Fruit fly (Drosophila melanogaster) whole organism, embryonic: ENCODE results near the gene CG33947.

Experiments
- B-H1 ChIP-seq: fragments of 200-800 bp; sonication (Bioruptor generic); IDR thresholded peaks from 3 replicates; pipeline ENCODE4 v1.3.6; 2022; ENCODE audit warnings: missing biosample characterization, missing genetic modification characterization
- C15 ChIP-seq: fragments of 200-800 bp; sonication (Bioruptor generic); IDR thresholded peaks from 3 replicates; pipeline ENCODE4 v1.3.6; 2022; ENCODE audit warnings: missing biosample characterization, missing genetic modification characterization
- CG10267 ChIP-seq: fragments of 200-800 bp; sonication (Bioruptor generic); optimal IDR thresholded peaks from 2 replicates; lab custom pipeline; 2018; ENCODE audit warnings: missing biosample characterization, mild to moderate bottlenecking, missing genetic modification characterization, moderate library complexity
- CG13424 ChIP-seq: fragments of 200-800 bp; sonication (Bioruptor generic); optimal IDR thresholded peaks from 2 replicates; lab custom pipeline; 2019; ENCODE audit warnings: missing biosample characterization, mild to moderate bottlenecking, missing genetic modification characterization, moderate library complexity
- CG13775 ChIP-seq: fragments of 200-800 bp; sonication (Bioruptor generic); optimal IDR thresholded peaks from 3 replicates; lab custom pipeline; 2017; ENCODE audit warnings: missing biosample characterization, mild to moderate bottlenecking, missing genetic modification characterization
- CG15073 ChIP-seq: fragments of 200-800 bp; sonication (Bioruptor generic); optimal IDR thresholded peaks from 2 replicates; lab custom pipeline; 2016; ENCODE audit warnings: missing biosample characterization, missing genetic modification characterization
- CG15479 ChIP-seq: fragments of 200-800 bp; sonication (Bioruptor generic); optimal IDR thresholded peaks from 3 replicates; lab custom pipeline; 2019; ENCODE audit warnings: missing biosample characterization, mild to moderate bottlenecking, missing genetic modification characterization, moderate library complexity
- CG1647 ChIP-seq: fragments of 200-800 bp; sonication (Bioruptor generic); optimal IDR thresholded peaks from 3 replicates; lab custom pipeline; 2016; ENCODE audit warnings: missing biosample characterization, missing genetic modification characterization
- CG16779 ChIP-seq: fragments of 200-800 bp; sonication (Bioruptor generic); IDR thresholded peaks from 2 replicates; pipeline ENCODE4 v1.3.6; 2022; ENCODE audit warnings: missing biosample characterization, missing genetic modification characterization
- CG17186 ChIP-seq: fragments of 200-800 bp; sonication (Bioruptor generic); optimal IDR thresholded peaks from 3 replicates; lab custom pipeline; 2017; ENCODE audit warnings: missing biosample characterization, missing genetic modification reagents, missing genetic modification characterization
- CG17568 ChIP-seq: fragments of 200-800 bp; sonication (Bioruptor generic); optimal IDR thresholded peaks from 2 replicates; lab custom pipeline; 2018; ENCODE audit warnings: missing biosample characterization, mild to moderate bottlenecking, missing genetic modification characterization, moderate library complexity
- CG18011 ChIP-seq: fragments of 200-800 bp; sonication (Bioruptor generic); optimal IDR thresholded peaks from 2 replicates; lab custom pipeline; 2017; ENCODE audit warnings: missing biosample characterization, missing genetic modification characterization, mild to moderate bottlenecking, moderate library complexity, missing genotype
- CG2202 ChIP-seq: fragments of 200-800 bp; sonication (Bioruptor generic); optimal IDR thresholded peaks from 2 replicates; lab custom pipeline; 2018; ENCODE audit warnings: missing biosample characterization, mild to moderate bottlenecking, missing genetic modification characterization
- CG31224 ChIP-seq: fragments of 200-800 bp; sonication (Bioruptor generic); IDR thresholded peaks from 2 replicates; pipeline ENCODE4 v1.3.6; 2022; ENCODE audit warnings: missing biosample characterization, missing genetic modification characterization
- CG31388 ChIP-seq: fragments of 200-800 bp; sonication (Bioruptor generic); optimal IDR thresholded peaks from 2 replicates; lab custom pipeline; 2016; ENCODE audit warnings: missing biosample characterization, missing genetic modification characterization
- CG31441 ChIP-seq: fragments of 200-800 bp; sonication (Bioruptor generic); IDR thresholded peaks from 2 replicates; pipeline ENCODE4 v1.3.6; 2022; ENCODE audit warnings: missing biosample characterization, missing genetic modification characterization
- CG3407 ChIP-seq: fragments of 200-800 bp; sonication (Bioruptor generic); optimal IDR thresholded peaks from 2 replicates; lab custom pipeline; 2018; ENCODE audit warnings: missing biosample characterization, mild to moderate bottlenecking, missing genetic modification characterization
- CG4404 ChIP-seq: fragments of 200-800 bp; sonication (Bioruptor generic); IDR thresholded peaks from 2 replicates; pipeline ENCODE4 v1.3.6; 2022; ENCODE audit warnings: missing biosample characterization, missing genetic modification characterization
- CG4617 ChIP-seq: fragments of 200-800 bp; sonication (Bioruptor generic); optimal IDR thresholded peaks from 3 replicates; lab custom pipeline; 2016; ENCODE audit warnings: missing biosample characterization, missing genetic modification characterization, borderline replicate concordance
- CG4820 ChIP-seq: fragments of 200-800 bp; sonication (Bioruptor generic); optimal IDR thresholded peaks from 3 replicates; lab custom pipeline; 2016; ENCODE audit warnings: missing biosample characterization, missing genetic modification characterization
- CG8281 ChIP-seq: fragments of 200-800 bp; sonication (Bioruptor generic); optimal IDR thresholded peaks from 2 replicates; lab custom pipeline; 2018; ENCODE audit warnings: missing biosample characterization, mild to moderate bottlenecking, missing genetic modification characterization, moderate library complexity
- CG8478 ChIP-seq: fragments of >200 bp; optimal IDR thresholded peaks from 2 replicates; lab custom pipeline; 2018
- Gug ChIP-seq: fragments of 200-800 bp; sonication (Bioruptor generic); IDR thresholded peaks from 4 replicates; pipeline ENCODE4 v1.3.6; 2022; ENCODE audit warnings: missing biosample characterization, missing genetic modification characterization
- HLH54F ChIP-seq: fragments of 200-800 bp; sonication (Bioruptor generic); optimal IDR thresholded peaks from 3 replicates; lab custom pipeline; 2016; ENCODE audit warnings: missing biosample characterization, missing genetic modification characterization
- Kr ChIP-seq: fragments of 200-800 bp; sonication (Bioruptor generic); optimal IDR thresholded peaks from 2 replicates; lab custom pipeline; 2017; ENCODE audit warnings: missing biosample characterization, mild to moderate bottlenecking, missing genetic modification characterization
- MBD-R2 ChIP-seq: fragments of 200-800 bp; sonication (Bioruptor generic); IDR thresholded peaks from 2 replicates; pipeline ENCODE4 v1.3.6; 2022; ENCODE audit warnings: missing biosample characterization, missing genetic modification characterization
- NfI ChIP-seq: fragments of 200-800 bp; sonication (Bioruptor generic); optimal IDR thresholded peaks from 3 replicates; lab custom pipeline; 2018; ENCODE audit warnings: missing biosample characterization, mild to moderate bottlenecking, missing genetic modification characterization, moderate library complexity
- Oaz ChIP-seq: fragments of 200-800 bp; sonication (Bioruptor generic); IDR thresholded peaks from 2 replicates; pipeline ENCODE4 v1.3.6; 2022; ENCODE audit warnings: missing biosample characterization, missing genetic modification characterization
- Ssrp ChIP-seq: fragments of 200-800 bp; sonication (Bioruptor generic); optimal IDR thresholded peaks from 2 replicates; lab custom pipeline; 2018; ENCODE audit warnings: missing biosample characterization, mild to moderate bottlenecking, missing genetic modification characterization, moderate library complexity
- br ChIP-seq: fragments of >200 bp; optimal IDR thresholded peaks from 2 replicates; lab custom pipeline; 2017
- cato ChIP-seq: fragments of 200-800 bp; sonication (Bioruptor generic); optimal IDR thresholded peaks from 2 replicates; lab custom pipeline; 2016; ENCODE audit warnings: missing biosample characterization, missing genetic modification characterization, borderline replicate concordance
- chif ChIP-seq, 2 experiments: fragments of 200-800 bp; sonication (Bioruptor generic); optimal IDR thresholded peaks; 3 replicates each; lab custom pipeline; 2016; ENCODE audit warnings: missing biosample characterization in 2 of 2, missing genetic modification characterization in 2 of 2
- ci ChIP-seq: fragments of 200-800 bp; sonication (Bioruptor generic); IDR thresholded peaks from 3 replicates; pipeline ENCODE4 v1.3.6; 2022; ENCODE audit warnings: missing biosample characterization, missing genetic modification characterization
- dmrt11E ChIP-seq: fragments of 200-800 bp; sonication (Bioruptor generic); optimal IDR thresholded peaks from 3 replicates; lab custom pipeline; 2018; ENCODE audit warnings: missing biosample characterization, mild to moderate bottlenecking, missing genetic modification characterization, moderate library complexity
- ewg ChIP-seq: fragments of 200-800 bp; sonication (Bioruptor generic); optimal IDR thresholded peaks from 3 replicates; lab custom pipeline; 2017; ENCODE audit warnings: mild to moderate bottlenecking, missing biosample characterization, missing genetic modification reagents, missing genetic modification characterization
- jumu ChIP-seq: fragments of 200-800 bp; sonication (Bioruptor generic); optimal IDR thresholded peaks from 3 replicates; lab custom pipeline; 2016; ENCODE audit warnings: missing biosample characterization, missing genetic modification characterization
- lbe ChIP-seq: fragments of 200-800 bp; sonication (Bioruptor generic); optimal IDR thresholded peaks from 2 replicates; lab custom pipeline; 2016; ENCODE audit warnings: missing biosample characterization, mild to moderate bottlenecking, missing genetic modification characterization
- mirr ChIP-seq: fragments of 200-800 bp; sonication (Bioruptor generic); optimal IDR thresholded peaks from 3 replicates; lab custom pipeline; 2018; ENCODE audit warnings: missing biosample characterization, mild to moderate bottlenecking, missing genetic modification characterization
- onecut ChIP-seq: fragments of 200-800 bp; sonication (Bioruptor generic); IDR thresholded peaks from 2 replicates; pipeline ENCODE4 v1.3.6; 2022; ENCODE audit warnings: missing biosample characterization, missing genetic modification characterization
- psq ChIP-seq: fragments of 200-800 bp; sonication (Bioruptor generic); optimal IDR thresholded peaks from 2 replicates; lab custom pipeline; 2017; ENCODE audit warnings: missing biosample characterization, missing genetic modification characterization
- sna ChIP-seq: fragments of 200-800 bp; sonication (Bioruptor generic); IDR thresholded peaks from 2 replicates; pipeline ENCODE4 v1.3.6; 2022; ENCODE audit warnings: missing biosample characterization, missing genetic modification characterization; ENCODE audit not compliant: partially characterized antibody
- sug ChIP-seq: fragments of 200-800 bp; optimal IDR thresholded peaks from 2 replicates; lab custom pipeline; 2019; ENCODE audit warnings: missing biosample characterization, mild to moderate bottlenecking, missing genetic modification characterization, moderate library complexity
- tin ChIP-seq: fragments of 200-800 bp; sonication (Bioruptor generic); optimal IDR thresholded peaks from 3 replicates; lab custom pipeline; 2016; ENCODE audit warnings: missing biosample characterization, missing genetic modification characterization
- trem ChIP-seq: fragments of 200-800 bp; optimal IDR thresholded peaks from 3 replicates; lab custom pipeline; 2019; ENCODE audit warnings: missing biosample characterization, mild to moderate bottlenecking, missing genetic modification characterization, moderate library complexity
- ttk ChIP-seq: fragments of 200-800 bp; sonication (Bioruptor generic); IDR thresholded peaks from 2 replicates; pipeline ENCODE4 v2.1.2; 2022; ENCODE audit warnings: missing biosample characterization, missing genetic modification characterization
- tx ChIP-seq: fragments of 200-800 bp; sonication (Bioruptor generic); optimal IDR thresholded peaks from 2 replicates; lab custom pipeline; 2016; ENCODE audit warnings: missing biosample characterization, missing genetic modification characterization
- vnd ChIP-seq: fragments of 200-800 bp; sonication (Bioruptor generic); IDR thresholded peaks from 3 replicates; pipeline ENCODE4 v1.3.6; 2022; ENCODE audit warnings: missing biosample characterization, missing genetic modification characterization; ENCODE audit not compliant: partially characterized antibody
- vvl ChIP-seq: fragments of 200-800 bp; sonication (Bioruptor generic); IDR thresholded peaks from 2 replicates; pipeline ENCODE4 v1.3.6; 2022; ENCODE audit warnings: missing biosample characterization, missing genetic modification characterization
- zen ChIP-seq: fragments of 200-800 bp; sonication (Bioruptor generic); optimal IDR thresholded peaks from 3 replicates; lab custom pipeline; 2018; ENCODE audit warnings: missing biosample characterization, mild to moderate bottlenecking, missing genetic modification characterization, moderate library complexity
- zf30C ChIP-seq: fragments of 200-800 bp; sonication (Bioruptor generic); optimal IDR thresholded peaks from 3 replicates; lab custom pipeline; 2018; ENCODE audit warnings: missing biosample characterization, mild to moderate bottlenecking, missing genetic modification characterization

CG33947 gene

dm6 chr3L:11091943-11092609, 4.2 kb upstream of the CG33947 start (continued):
- TF ChIP-seq CG3407 (GFP tag; lab: Kevin White, UChicago): peak; percentile 32
- TF ChIP-seq CG1647 (GFP tag; lab: Kevin White, UChicago): peak; percentile 67
- TF ChIP-seq CG4404 (GFP tag; lab: Robert Waterston, UW): 0 out of 2 replicates have a peak, but pooled peaks have one; percentile 24
- TF ChIP-seq br (lab: Kevin White, UChicago): no peak
- TF ChIP-seq jumu (GFP tag; lab: Kevin White, UChicago): peak; percentile 78
- TF ChIP-seq CG2202 (tag; lab: Kevin White, UChicago): no peak
- peak; percentile 5 for TF ChIP-seq mirr
- TF ChIP-seq C15 (GFP tag; lab: Robert Waterston, UW): no peak
- peak; percentile 48 for TF ChIP-seq lbe (GFP tag; lab: Kevin White, UChicago)
- peak; percentile 94 for TF ChIP-seq CG10267 (tag; lab: Kevin White, UChicago)
- TF ChIP-seq CG17186: peak; percentile 27
- no peak for TF ChIP-seq CG15479 (GFP tag; lab: Kevin White, UChicago)
- peak; percentile 72 for TF ChIP-seq HLH54F (GFP tag; lab: Kevin White, UChicago)
- no peak for TF ChIP-seq CG8281 (tag; lab: Kevin White, UChicago)
- TF ChIP-seq psq (GFP tag; lab: Kevin White, UChicago): peak; percentile 67
- no peak for TF ChIP-seq zen (tag; lab: Kevin White, UChicago)
- TF ChIP-seq CG4820 (GFP tag; lab: Kevin White, UChicago): peak; percentile 39
- TF ChIP-seq sna (GFP tag; lab: Robert Waterston, UW): no peak
- TF ChIP-seq chif (GFP tag; optimal IDR thresholded peaks at IDR 0.05; lab: Kevin White, UChicago): peak; percentile 13 to 47
- no peak for TF ChIP-seq vnd
- peak; percentile 62 for TF ChIP-seq tin (GFP tag; lab: Kevin White, UChicago)
- TF ChIP-seq CG16779 (GFP tag; lab: Robert Waterston, UW): peak; percentile 68; the same call in 1 of the 2 replicates
- no peak for TF ChIP-seq zf30C
- TF ChIP-seq dmrt11E: peak; percentile 31
- no peak for TF ChIP-seq CG8478 (lab: Kevin White, UChicago)
- TF ChIP-seq Kr (GFP tag; lab: Kevin White, UChicago): no peak
- TF ChIP-seq vvl (GFP tag; lab: Robert Waterston, UW): peak; percentile 79
- no peak for TF ChIP-seq CG13424
- TF ChIP-seq ci (GFP tag; lab: Robert Waterston, UW): peak; percentile 77; the same call in 2 of the 3 replicates
- TF ChIP-seq NfI (GFP tag; lab: Kevin White, UChicago): peak; percentile 62
- TF ChIP-seq CG31441 (GFP tag; lab: Robert Waterston, UW): no peak
- no peak for TF ChIP-seq B-H1 (GFP tag; lab: Robert Waterston, UW)
- TF ChIP-seq tx (GFP tag; lab: Kevin White, UChicago): peak; percentile 25
- no peak for TF ChIP-seq CG18011 (GFP tag; lab: Kevin White, UChicago)
- TF ChIP-seq MBD-R2: peak; percentile 29; the same call in 1 of the 2 replicates
- no peak for TF ChIP-seq Oaz
- TF ChIP-seq cato (GFP tag; lab: Kevin White, UChicago): no peak
- peak; percentile 32 for TF ChIP-seq trem (tag; lab: Kevin White, UChicago)
- no peak for TF ChIP-seq Ssrp (tag; lab: Kevin White, UChicago)
- TF ChIP-seq Gug: peak; percentile 44; the same call in 2 of the 4 replicates
- no peak for TF ChIP-seq ttk (GFP tag; lab: Robert Waterston, UW)
- no peak for TF ChIP-seq CG17568
- TF ChIP-seq sug (tag; lab: Kevin White, UChicago): peak; percentile 11
- peak; percentile 56; the same call in 1 of the 2 replicates for TF ChIP-seq onecut (GFP tag; lab: Robert Waterston, UW)
- TF ChIP-seq CG13775 (GFP tag; lab: Kevin White, UChicago): peak; percentile 7
- peak; percentile 7 for TF ChIP-seq ewg (GFP tag; lab: Kevin White, UChicago)
- no peak for TF ChIP-seq CG31388
- TF ChIP-seq CG15073 (GFP tag; lab: Kevin White, UChicago): no peak
- TF ChIP-seq CG4617 (GFP tag; lab: Kevin White, UChicago): peak; percentile 94
- no peak for TF ChIP-seq CG31224
